Fruit fly (Drosophila melanogaster) whole organism, embryonic: ENCODE data around the gene CG32099.

Source experiments
- B-H2 ChIP-seq: fragments of 200-800 bp; sonication (Bioruptor generic); optimal IDR thresholded peaks from 2 replicates; lab custom pipeline; 2018; ENCODE audit warnings: missing biosample characterization, mild to moderate bottlenecking, missing genetic modification characterization
- CG2712 ChIP-seq: fragments of 200-800 bp; optimal IDR thresholded peaks from 3 replicates; lab custom pipeline; 2019; ENCODE audit warnings: missing biosample characterization, mild to moderate bottlenecking, missing genetic modification characterization, moderate library complexity
- Fer1 ChIP-seq: fragments of 200-800 bp; sonication (Bioruptor generic); optimal IDR thresholded peaks from 2 replicates; lab custom pipeline; 2017; ENCODE audit warnings: missing biosample characterization, mild to moderate bottlenecking, missing genetic modification characterization
- Lim3 ChIP-seq: fragments of 200-800 bp; sonication (Bioruptor generic); IDR thresholded peaks from 2 replicates; pipeline ENCODE4 v1.3.6; 2022; ENCODE audit warnings: missing biosample characterization, missing genetic modification characterization
- ftz-f1 ChIP-seq: fragments of 200-800 bp; sonication (Bioruptor generic); optimal IDR thresholded peaks from 2 replicates; lab custom pipeline; 2016; ENCODE audit warnings: missing biosample characterization, missing genetic modification characterization
- ind ChIP-seq: fragments of 200-800 bp; sonication (Bioruptor generic); optimal IDR thresholded peaks from 3 replicates; lab custom pipeline; 2016; ENCODE audit warnings: missing biosample characterization, missing genetic modification characterization
- kay ChIP-seq: fragments of 200-800 bp; sonication (Bioruptor generic); optimal IDR thresholded peaks from 2 replicates; lab custom pipeline; 2016; ENCODE audit warnings: missing biosample characterization, missing genetic modification characterization

dm6 chr3L:12190433-12190832 is 41.4 kb downstream of the CG32099 start, which contains the start of gene Est-P:
- TF ChIP-seq CG2712 (tag; lab: Kevin White, UChicago) (no peak), kay (GFP tag; lab: Kevin White, UChicago) (no peak), Fer1 (GFP tag; lab: Kevin White, UChicago) (no peak), ind (no peak), B-H2 (GFP tag; lab: Kevin White, UChicago) (no peak), Lim3 (GFP tag; lab: Robert Waterston, UW) (no peak), ftz-f1 (GFP tag; lab: Kevin White, UChicago) (no peak)
